Fruit fly (Drosophila melanogaster) whole organism, prepupa: Measurements from ENCODE around the gene CG4287.

Experiments used
- Blimp-1 ChIP-seq: fragments of 200-800 bp; sonication (Bioruptor generic); optimal IDR thresholded peaks from 3 replicates; lab custom pipeline; 2017; ENCODE audit warnings: missing biosample characterization, missing genetic modification characterization, mild to moderate bottlenecking, moderate library complexity, missing genetic modification reagents
- CG10669 ChIP-seq: fragments of 200-800 bp; sonication (Bioruptor generic); optimal IDR thresholded peaks from 3 replicates; lab custom pipeline; 2018; ENCODE audit warnings: missing biosample characterization, mild to moderate bottlenecking, missing genetic modification characterization, moderate library complexity
- CG11294 ChIP-seq: fragments of 200-800 bp; sonication (Bioruptor generic); IDR thresholded peaks from 2 replicates; pipeline ENCODE4 v1.3.6; 2022; ENCODE audit warnings: missing biosample characterization, missing genetic modification characterization
- CG11762 ChIP-seq: fragments of 200-800 bp; sonication (Bioruptor generic); optimal IDR thresholded peaks from 3 replicates; lab custom pipeline; 2016; ENCODE audit warnings: missing biosample characterization, missing genetic modification characterization; ENCODE audit not compliant: insufficient read depth
- CG15336 ChIP-seq: fragments of 200-800 bp; sonication (Bioruptor generic); IDR thresholded peaks from 2 replicates; pipeline ENCODE4 v1.3.6; 2022; ENCODE audit warnings: missing biosample characterization, missing genetic modification characterization
- CG16779 ChIP-seq: fragments of 200-800 bp; sonication (Bioruptor generic); optimal IDR thresholded peaks from 3 replicates; lab custom pipeline; 2017; ENCODE audit warnings: missing biosample characterization, mild to moderate bottlenecking, missing genetic modification characterization
- CG3032 ChIP-seq: fragments of 200-800 bp; optimal IDR thresholded peaks from 2 replicates; lab custom pipeline; 2019; ENCODE audit warnings: missing biosample characterization, mild to moderate bottlenecking, missing genetic modification characterization, moderate library complexity
- CG4318 ChIP-seq: fragments of 200-800 bp; sonication (Bioruptor generic); optimal IDR thresholded peaks from 3 replicates; lab custom pipeline; 2017; ENCODE audit warnings: missing biosample characterization, mild to moderate bottlenecking, missing genetic modification characterization
- CG6163 ChIP-seq: fragments of 200-800 bp; sonication (Bioruptor generic); IDR thresholded peaks from 3 replicates; pipeline ENCODE4 v1.3.6; 2022; ENCODE audit warnings: missing biosample characterization, missing genetic modification characterization
- CG6792 ChIP-seq: fragments of 200-800 bp; sonication (Bioruptor generic); optimal IDR thresholded peaks from 3 replicates; lab custom pipeline; 2016; ENCODE audit warnings: missing biosample characterization, missing genetic modification characterization
- CG6808 ChIP-seq: fragments of 200-800 bp; sonication (Bioruptor generic); optimal IDR thresholded peaks from 3 replicates; lab custom pipeline; 2017; ENCODE audit warnings: missing biosample characterization, missing genetic modification characterization, mild to moderate bottlenecking, moderate library complexity, missing genetic modification reagents
- CG8119 ChIP-seq: fragments of 200-800 bp; sonication (Bioruptor generic); IDR thresholded peaks from 3 replicates; pipeline ENCODE4 v1.3.6; 2022; ENCODE audit warnings: missing biosample characterization, missing genetic modification characterization
- Eip75B ChIP-seq: fragments of 200-800 bp; sonication (Bioruptor generic); optimal IDR thresholded peaks from 3 replicates; lab custom pipeline; 2016; ENCODE audit warnings: missing biosample characterization, missing genetic modification characterization
- Eip78C ChIP-seq: fragments of 200-800 bp; sonication (Bioruptor generic); peaks from one replicate; lab custom pipeline; 2016; ENCODE audit warnings: missing biosample characterization, missing genetic modification characterization
- Eip93F ChIP-seq: fragments of 200-800 bp; sonication (Bioruptor generic); optimal IDR thresholded peaks from 2 replicates; lab custom pipeline; 2016; ENCODE audit warnings: missing biosample characterization, mild to moderate bottlenecking, missing genetic modification characterization
- Ets21C ChIP-seq: fragments of 200-800 bp; sonication (Bioruptor generic); optimal IDR thresholded peaks from 3 replicates; lab custom pipeline; 2016; ENCODE audit warnings: missing biosample characterization, missing genetic modification characterization
- Hr38 ChIP-seq: sonication (Bioruptor generic); optimal IDR thresholded peaks from 2 replicates; lab custom pipeline; 2016; ENCODE audit warnings: missing biosample characterization, missing genetic modification characterization
- Hr39 ChIP-seq: fragments of 200-800 bp; sonication (Bioruptor generic); optimal IDR thresholded peaks from 2 replicates; lab custom pipeline; 2016; ENCODE audit warnings: missing biosample characterization, missing genetic modification characterization
- Lpt ChIP-seq: fragments of 200-800 bp; sonication (Bioruptor generic); optimal IDR thresholded peaks from 3 replicates; lab custom pipeline; 2016; ENCODE audit warnings: missing biosample characterization, missing genetic modification characterization
- Met ChIP-seq: fragments of 200-800 bp; sonication (Bioruptor generic); optimal IDR thresholded peaks from 3 replicates; lab custom pipeline; 2016; ENCODE audit warnings: missing biosample characterization, missing genetic modification characterization
- Sox14 ChIP-seq: fragments of 200-800 bp; sonication (Bioruptor generic); optimal IDR thresholded peaks from 3 replicates; lab custom pipeline; 2016; ENCODE audit warnings: missing biosample characterization, missing genetic modification characterization
- Sox15 ChIP-seq: fragments of 200-800 bp; sonication (Bioruptor generic); optimal IDR thresholded peaks from 3 replicates; lab custom pipeline; 2016; ENCODE audit warnings: missing biosample characterization, missing genetic modification characterization
- acj6 ChIP-seq: fragments of 200-800 bp; sonication (Bioruptor generic); optimal IDR thresholded peaks from 3 replicates; lab custom pipeline; 2016; ENCODE audit warnings: missing biosample characterization, missing genetic modification characterization
- cyc ChIP-seq: fragments of 200-800 bp; sonication (Bioruptor generic); optimal IDR thresholded peaks from 3 replicates; lab custom pipeline; 2016; ENCODE audit warnings: missing biosample characterization, missing genetic modification characterization
- dac ChIP-seq: fragments of 200-800 bp; sonication (Bioruptor generic); optimal IDR thresholded peaks from 2 replicates; lab custom pipeline; 2017; ENCODE audit warnings: missing biosample characterization, mild to moderate bottlenecking, missing genetic modification characterization
- dsx ChIP-seq: fragments of 200-800 bp; optimal IDR thresholded peaks from 3 replicates; lab custom pipeline; 2019; ENCODE audit warnings: missing biosample characterization, mild to moderate bottlenecking, missing genetic modification characterization, moderate library complexity; ENCODE audit not compliant: poor library complexity, severe bottlenecking
- eg ChIP-seq: fragments of 200-800 bp; sonication (Bioruptor generic); IDR thresholded peaks from 3 replicates; pipeline ENCODE4 v1.3.6; 2022; ENCODE audit warnings: missing biosample characterization, missing genetic modification characterization
- fd59A ChIP-seq: fragments of 200-800 bp; sonication (Bioruptor generic); optimal IDR thresholded peaks from 2 replicates; lab custom pipeline; 2017; ENCODE audit warnings: missing biosample characterization, mild to moderate bottlenecking, missing genetic modification characterization, missing genetic modification reagents
- fkh ChIP-seq: fragments of 200-800 bp; sonication (Bioruptor generic); optimal IDR thresholded peaks from 3 replicates; lab custom pipeline; 2017; ENCODE audit warnings: missing biosample characterization, mild to moderate bottlenecking, missing genetic modification characterization, moderate library complexity
- lz ChIP-seq: fragments of 200-800 bp; sonication (Bioruptor generic); optimal IDR thresholded peaks from 3 replicates; lab custom pipeline; 2016; ENCODE audit warnings: missing biosample characterization, missing genetic modification characterization
- salr ChIP-seq, 2 experiments: fragments of 200-800 bp; sonication (Bioruptor generic); optimal IDR thresholded peaks; 3 replicates each; lab custom pipeline; 2016 to 2018; ENCODE audit warnings: missing biosample characterization in 2 of 2, missing genetic modification characterization in 2 of 2, mild to moderate bottlenecking in 1 of 2
- ss ChIP-seq, 2 experiments: fragments of 200-800 bp; sonication (Bioruptor generic); optimal IDR thresholded peaks; 2 replicates in 1 of 2; 3 replicates in 1 of 2; lab custom pipeline; 2017 to 2018; ENCODE audit warnings: mild to moderate bottlenecking in 2 of 2, missing biosample characterization in 2 of 2, missing genetic modification characterization in 2 of 2, moderate library complexity in 1 of 2
- svp ChIP-seq: fragments of 200-800 bp; sonication (Bioruptor generic); peaks from one replicate; lab custom pipeline; 2016; ENCODE audit warnings: missing biosample characterization, missing genetic modification characterization
- vri ChIP-seq: fragments of 200-800 bp; sonication (Bioruptor generic); optimal IDR thresholded peaks from 3 replicates; lab custom pipeline; 2016; ENCODE audit warnings: missing biosample characterization, mild to moderate bottlenecking, missing genetic modification characterization

The CG4287 gene

DNA sequence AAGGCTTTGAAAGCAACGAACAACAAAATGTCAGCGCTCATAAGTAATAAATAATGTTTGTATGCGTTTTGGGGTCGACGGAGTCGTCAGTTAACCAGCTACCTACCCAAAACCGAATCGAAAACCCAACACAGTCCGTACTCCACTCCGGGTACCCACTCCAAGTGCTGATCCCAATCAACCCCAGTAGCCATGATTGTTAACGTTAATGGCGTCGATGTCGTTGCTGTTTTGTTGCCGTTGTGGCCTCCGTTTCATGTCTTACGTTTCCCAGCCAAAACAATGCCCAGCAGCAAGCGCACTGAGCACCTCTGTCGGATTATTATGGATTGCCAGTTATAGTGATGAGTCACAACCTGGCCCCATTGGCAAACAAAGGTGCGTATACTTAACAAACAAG lies 45.4 kb upstream of the CG4287 start, which contains the start of gene GATAe:
Gene GATAe (plus strand): TSS at position 76 of the 400 bp plus-strand sequence.
- TF ChIP-seq fd59A (GFP tag; lab: Kevin White, UChicago) (no peak), CG4318 (no peak), Hr39 (no peak), CG6163 (GFP tag; lab: Robert Waterston, UW) (no peak), Sox15 (GFP tag; lab: Kevin White, UChicago) (no peak), ss (GFP tag; optimal IDR thresholded peaks at IDR 0.05; lab: Kevin White, UChicago) (no peak), Sox14 (peak; percentile 3), acj6 (GFP tag; lab: Kevin White, UChicago) (no peak), fkh (peak; percentile 8), salr (GFP tag; optimal IDR thresholded peaks at IDR 0.05; lab: Kevin White, UChicago) (no peak), CG11762 (GFP tag; lab: Kevin White, UChicago) (no peak), CG10669 (GFP tag; lab: Kevin White, UChicago) (no peak), vri (peak; percentile 49), Eip78C (GFP tag; lab: Kevin White, UChicago) (peak; percentile 33)

- TF ChIP-seq fkh (peak; percentile 27), Hr38 (GFP tag; lab: Kevin White, UChicago) (no peak)
These were observed 44.6 kb upstream of the CG4287 start for dm6 chr3R:16008300-16008699.

DNA sequence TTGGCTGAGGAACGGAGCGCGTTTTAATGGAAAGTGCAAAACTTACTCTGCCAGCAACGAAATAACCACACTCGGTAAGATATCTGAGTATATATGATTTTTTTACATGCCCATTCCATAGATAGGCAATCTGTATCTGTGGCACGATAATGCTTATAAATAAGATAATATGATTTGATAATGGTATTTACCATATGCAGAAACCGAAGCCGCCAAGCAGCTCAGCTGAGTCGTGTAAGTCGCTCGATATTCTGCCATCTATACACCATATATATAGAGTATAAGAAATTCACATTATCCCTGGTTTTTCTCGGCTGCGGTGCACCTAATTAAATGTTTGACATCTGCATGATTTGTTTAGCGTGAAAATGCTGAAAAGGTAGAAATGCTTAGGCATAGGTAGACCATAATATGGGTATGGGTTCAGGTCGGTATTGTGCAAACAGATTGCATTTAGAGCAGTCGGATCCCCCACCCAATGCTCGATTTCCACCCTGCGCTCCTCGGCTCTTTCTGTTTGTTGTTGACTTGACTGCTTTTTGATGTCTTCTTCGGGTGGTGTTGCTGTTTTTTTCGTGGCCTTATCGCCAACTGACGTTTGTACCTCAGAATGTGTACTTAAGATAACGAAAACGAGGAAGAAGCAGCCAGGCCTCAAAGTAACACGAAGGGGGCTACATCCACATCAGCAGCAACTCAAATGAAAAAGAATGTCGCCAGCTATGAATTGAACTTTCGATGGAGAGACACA lies 43.3 kb upstream of the CG4287 start:
- peak; percentile 63 for TF ChIP-seq svp (GFP tag; lab: Kevin White, UChicago)
- TF ChIP-seq Eip75B (GFP tag; lab: Kevin White, UChicago), result no peak
- TF ChIP-seq fkh, result peak; percentile 91
- TF ChIP-seq Eip78C (GFP tag; lab: Kevin White, UChicago), result peak; percentile 7

DNA sequence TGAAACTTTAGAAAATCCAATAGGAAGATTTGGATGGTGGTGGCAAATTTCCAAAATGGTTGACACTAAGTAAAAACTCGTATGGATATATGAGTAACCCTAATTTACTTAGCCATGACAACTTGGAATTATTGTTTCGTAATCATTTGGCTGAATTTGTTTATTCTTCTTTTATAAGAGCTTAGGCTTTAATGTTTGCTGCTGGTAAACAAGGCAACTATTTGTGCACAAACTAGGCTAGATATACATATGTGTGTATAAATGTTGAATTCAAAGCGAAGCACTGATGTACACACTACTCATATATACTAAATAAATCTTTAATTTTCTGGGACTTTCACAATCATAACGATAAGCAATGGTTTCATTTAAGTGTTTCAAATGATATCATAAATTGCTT lies 42.3 kb upstream of the CG4287 start:
- no peak for TF ChIP-seq dsx (GFP tag; lab: Kevin White, UChicago)
- TF ChIP-seq fkh, result peak; percentile 81
- TF ChIP-seq lz, result no peak
- TF ChIP-seq Met, result no peak
- no peak for TF ChIP-seq Eip78C (GFP tag; lab: Kevin White, UChicago)
- TF ChIP-seq Lpt (GFP tag; lab: Kevin White, UChicago), result no peak

- TF ChIP-seq Hr38 (GFP tag; lab: Kevin White, UChicago) (no peak), CG15336 (GFP tag; lab: Robert Waterston, UW) (0 out of 2 replicates have a peak, but pooled peaks have one; percentile 14), Sox15 (GFP tag; lab: Kevin White, UChicago) (no peak), Lpt (GFP tag; lab: Kevin White, UChicago) (no peak), Ets21C (no peak), Met (peak; percentile 9), Blimp-1 (GFP tag; lab: Kevin White, UChicago) (no peak), dac (GFP tag; lab: Kevin White, UChicago) (no peak), CG16779 (tag; lab: Kevin White, UChicago) (peak; percentile 23), vri (peak; percentile 61), CG8119 (GFP tag; lab: Robert Waterston, UW) (0 out of 3 replicates have a peak, but pooled peaks have one; percentile 34), dsx (GFP tag; lab: Kevin White, UChicago) (no peak), CG11294 (GFP tag; lab: Robert Waterston, UW) (no peak), CG6163 (GFP tag; lab: Robert Waterston, UW) (peak; percentile 22; the same call in 1 of the 3 replicates), cyc (GFP tag; lab: Kevin White, UChicago) (no peak), CG6792 (GFP tag; lab: Kevin White, UChicago) (no peak), svp (GFP tag; lab: Kevin White, UChicago) (peak; percentile 62), Eip93F (GFP tag; lab: Kevin White, UChicago) (peak; percentile 61), fkh (peak; percentile 90), eg (GFP tag; lab: Robert Waterston, UW) (0 out of 3 replicates have a peak, but pooled peaks have one; percentile 6), CG6808 (GFP tag; lab: Kevin White, UChicago) (no peak), Eip78C (GFP tag; lab: Kevin White, UChicago) (peak; percentile 58), ss (GFP tag; optimal IDR thresholded peaks at IDR 0.05; lab: Kevin White, UChicago) (peak in 1 of 2 experiments; percentile 6), CG3032 (tag; lab: Kevin White, UChicago) (no peak)
- TF ChIP-seq, all 60 proteins: peak for 12
These were observed 41.2 kb upstream of the CG4287 start for dm6 chr3R:16004691-16005474.
